Fruit fly (Drosophila melanogaster) whole organism, embryonic: Measurements from ENCODE around the gene CG14212.

Experiments
- Atf6 ChIP-seq: fragments of 200-800 bp; sonication (Bioruptor generic); IDR thresholded peaks from 2 replicates; pipeline ENCODE4 v1.3.6; 2022; ENCODE audit warnings: missing biosample characterization, missing genetic modification characterization
- B-H2 ChIP-seq: fragments of 200-800 bp; sonication (Bioruptor generic); optimal IDR thresholded peaks from 2 replicates; lab custom pipeline; 2018; ENCODE audit warnings: missing biosample characterization, mild to moderate bottlenecking, missing genetic modification characterization
- CG10543 ChIP-seq: fragments of 200-800 bp; sonication (Bioruptor generic); optimal IDR thresholded peaks from 3 replicates; lab custom pipeline; 2017; ENCODE audit warnings: missing biosample characterization, mild to moderate bottlenecking, missing genetic modification characterization, moderate library complexity
- CG11504 ChIP-seq: fragments of 200-800 bp; sonication (Bioruptor generic); optimal IDR thresholded peaks from 3 replicates; lab custom pipeline; 2019; ENCODE audit warnings: missing biosample characterization, mild to moderate bottlenecking, missing genetic modification characterization, moderate library complexity
- CG12219 ChIP-seq: fragments of 200-800 bp; sonication (Bioruptor generic); optimal IDR thresholded peaks from 3 replicates; lab custom pipeline; 2018; ENCODE audit warnings: missing biosample characterization, mild to moderate bottlenecking, missing genetic modification characterization
- CG12769 ChIP-seq: fragments of 200-800 bp; sonication (Bioruptor generic); optimal IDR thresholded peaks from 2 replicates; lab custom pipeline; 2019; ENCODE audit warnings: missing biosample characterization, mild to moderate bottlenecking, missing genetic modification characterization, moderate library complexity
- CG13624 ChIP-seq: fragments of 200-800 bp; sonication (Bioruptor generic); optimal IDR thresholded peaks from 2 replicates; lab custom pipeline; 2016; ENCODE audit warnings: missing biosample characterization, missing genetic modification characterization
- CG14710 ChIP-seq: fragments of 200-800 bp; sonication (Bioruptor generic); optimal IDR thresholded peaks from 3 replicates; lab custom pipeline; 2019; ENCODE audit warnings: missing biosample characterization, mild to moderate bottlenecking, missing genetic modification characterization, moderate library complexity
- CG14860 ChIP-seq: fragments of 200-800 bp; sonication (Bioruptor generic); IDR thresholded peaks from 3 replicates; pipeline ENCODE4 v1.3.6; 2022; ENCODE audit warnings: missing biosample characterization, missing genetic modification characterization; ENCODE audit not compliant: partially characterized antibody
- CG3163 ChIP-seq: fragments of 200-800 bp; sonication (Bioruptor generic); optimal IDR thresholded peaks from 3 replicates; lab custom pipeline; 2016; ENCODE audit warnings: missing biosample characterization, missing genetic modification characterization
- CG32772 ChIP-seq: fragments of 200-800 bp; sonication (Bioruptor generic); IDR thresholded peaks from 2 replicates; pipeline ENCODE4 v1.3.6; 2022; ENCODE audit warnings: missing biosample characterization, missing genetic modification characterization
- CG4404 ChIP-seq: fragments of 200-800 bp; sonication (Bioruptor generic); IDR thresholded peaks from 2 replicates; pipeline ENCODE4 v1.3.6; 2022; ENCODE audit warnings: missing biosample characterization, missing genetic modification characterization
- CG4707 ChIP-seq: fragments of 200-800 bp; sonication (Bioruptor generic); optimal IDR thresholded peaks from 2 replicates; lab custom pipeline; 2018; ENCODE audit warnings: missing biosample characterization, mild to moderate bottlenecking, missing genetic modification characterization, moderate library complexity
- CG6272 ChIP-seq: fragments of 200-800 bp; sonication (Bioruptor generic); IDR thresholded peaks from 2 replicates; pipeline ENCODE4 v1.3.6; 2022; ENCODE audit warnings: missing biosample characterization, missing genetic modification characterization
- CG6654 ChIP-seq: fragments of 200-800 bp; sonication (Bioruptor generic); optimal IDR thresholded peaks from 2 replicates; lab custom pipeline; 2017; ENCODE audit warnings: missing biosample characterization, mild to moderate bottlenecking, missing genetic modification characterization
- CG6683 ChIP-seq: fragments of 200-800 bp; sonication (Bioruptor generic); optimal IDR thresholded peaks from 2 replicates; lab custom pipeline; 2017; ENCODE audit warnings: missing biosample characterization, mild to moderate bottlenecking, missing genetic modification characterization, missing genetic modification reagents
- CG6854 ChIP-seq: fragments of 200-800 bp; sonication (Bioruptor generic); optimal IDR thresholded peaks from 3 replicates; lab custom pipeline; 2017; ENCODE audit warnings: missing biosample characterization, mild to moderate bottlenecking, missing genetic modification characterization
- CG7839 ChIP-seq: fragments of 200-800 bp; sonication (Bioruptor generic); optimal IDR thresholded peaks from 3 replicates; lab custom pipeline; 2018; ENCODE audit warnings: missing biosample characterization, mild to moderate bottlenecking, missing genetic modification characterization, moderate library complexity
- CG7963 ChIP-seq: fragments of 200-800 bp; sonication (Bioruptor generic); IDR thresholded peaks from 3 replicates; pipeline ENCODE4 v1.3.6; 2022; ENCODE audit warnings: missing biosample characterization, missing genetic modification characterization; ENCODE audit not compliant: partially characterized antibody
- Dek ChIP-seq: fragments of 200-800 bp; sonication (Bioruptor generic); optimal IDR thresholded peaks from 3 replicates; lab custom pipeline; 2019; ENCODE audit warnings: missing biosample characterization, mild to moderate bottlenecking, missing genetic modification characterization, moderate library complexity
- Doc3 ChIP-seq: fragments of 200-800 bp; sonication (Bioruptor generic); IDR thresholded peaks from 3 replicates; pipeline ENCODE4 v1.3.6; 2022; ENCODE audit warnings: missing biosample characterization, missing genetic modification characterization; ENCODE audit not compliant: partially characterized antibody
- Ets65A ChIP-seq: fragments of 200-800 bp; sonication (Bioruptor generic); peaks from one replicate; lab custom pipeline; 2016; ENCODE audit warnings: missing biosample characterization, missing genetic modification characterization
- HmgZ ChIP-seq: fragments of 200-800 bp; sonication (Bioruptor generic); optimal IDR thresholded peaks from 2 replicates; lab custom pipeline; 2018; ENCODE audit warnings: missing biosample characterization, mild to moderate bottlenecking, missing genetic modification characterization
- Jarid2 ChIP-seq: fragments of 200-800 bp; sonication (Bioruptor generic); optimal IDR thresholded peaks from 3 replicates; lab custom pipeline; 2017; ENCODE audit warnings: mild to moderate bottlenecking, missing biosample characterization, missing genetic modification reagents, missing genetic modification characterization
- Lim3 ChIP-seq: fragments of 200-800 bp; sonication (Bioruptor generic); IDR thresholded peaks from 2 replicates; pipeline ENCODE4 v1.3.6; 2022; ENCODE audit warnings: missing biosample characterization, missing genetic modification characterization
- MESR4 ChIP-seq: fragments of 200-800 bp; sonication (Bioruptor generic); optimal IDR thresholded peaks from 2 replicates; lab custom pipeline; 2018; ENCODE audit warnings: missing biosample characterization, mild to moderate bottlenecking, missing genetic modification characterization, moderate library complexity
- Meics ChIP-seq: fragments of 200-800 bp; sonication (Bioruptor generic); optimal IDR thresholded peaks from 2 replicates; lab custom pipeline; 2017; ENCODE audit warnings: missing biosample characterization, mild to moderate bottlenecking, missing genetic modification characterization
- Myb ChIP-seq: fragments of 200-800 bp; sonication (Bioruptor generic); optimal IDR thresholded peaks from 2 replicates; lab custom pipeline; 2016; ENCODE audit warnings: missing biosample characterization, missing genetic modification characterization
- Nf-YC ChIP-seq: fragments of 200-800 bp; optimal IDR thresholded peaks from 3 replicates; lab custom pipeline; 2019; ENCODE audit warnings: missing biosample characterization, mild to moderate bottlenecking, missing genetic modification characterization, moderate library complexity
- NfI ChIP-seq: fragments of 200-800 bp; sonication (Bioruptor generic); optimal IDR thresholded peaks from 3 replicates; lab custom pipeline; 2018; ENCODE audit warnings: missing biosample characterization, mild to moderate bottlenecking, missing genetic modification characterization, moderate library complexity
- abd-A ChIP-seq: fragments of 200-800 bp; sonication (Bioruptor generic); optimal IDR thresholded peaks from 3 replicates; lab custom pipeline; 2019; ENCODE audit warnings: missing biosample characterization, mild to moderate bottlenecking, missing genetic modification characterization, moderate library complexity
- bbx ChIP-seq: fragments of 200-800 bp; sonication (Bioruptor generic); IDR thresholded peaks from 2 replicates; pipeline ENCODE4 v1.3.6; 2022; ENCODE audit warnings: missing biosample characterization, missing genetic modification characterization; ENCODE audit not compliant: partially characterized antibody
- chm ChIP-seq: fragments of 200-800 bp; sonication (Bioruptor generic); IDR thresholded peaks from 2 replicates; pipeline ENCODE4 v1.3.6; 2022; ENCODE audit warnings: missing biosample characterization, missing genetic modification characterization
- dpn ChIP-seq, 2 experiments: fragments of 200-800 bp; sonication (Bioruptor generic); optimal IDR thresholded peaks; 3 replicates each; lab custom pipeline; 2016; ENCODE audit warnings: missing biosample characterization in 2 of 2, missing genetic modification characterization in 2 of 2
- fd102C ChIP-seq: fragments of 200-800 bp; sonication (Bioruptor generic); optimal IDR thresholded peaks from 2 replicates; lab custom pipeline; 2018; ENCODE audit warnings: missing biosample characterization, mild to moderate bottlenecking, missing genetic modification characterization, moderate library complexity
- grau ChIP-seq: fragments of 200-800 bp; optimal IDR thresholded peaks from 3 replicates; lab custom pipeline; 2019; ENCODE audit warnings: missing biosample characterization, mild to moderate bottlenecking, missing genetic modification characterization, moderate library complexity
- gsb ChIP-seq: fragments of 200-800 bp; sonication (Bioruptor generic); IDR thresholded peaks from 2 replicates; pipeline ENCODE4 v1.3.6; 2022; ENCODE audit warnings: missing biosample characterization, missing genetic modification characterization
- knrl ChIP-seq: fragments of 200-800 bp; sonication (Bioruptor generic); IDR thresholded peaks from 3 replicates; pipeline ENCODE4 v1.3.6; 2022; ENCODE audit warnings: missing biosample characterization, missing genetic modification characterization; ENCODE audit not compliant: partially characterized antibody
- lbe ChIP-seq: fragments of 200-800 bp; sonication (Bioruptor generic); optimal IDR thresholded peaks from 2 replicates; lab custom pipeline; 2016; ENCODE audit warnings: missing biosample characterization, mild to moderate bottlenecking, missing genetic modification characterization
- mirr ChIP-seq: fragments of 200-800 bp; sonication (Bioruptor generic); optimal IDR thresholded peaks from 3 replicates; lab custom pipeline; 2018; ENCODE audit warnings: missing biosample characterization, mild to moderate bottlenecking, missing genetic modification characterization
- pan ChIP-seq, 4 experiments: fragments of >200 bp in 3 of 4; fragments of 200-800 bp in 1 of 4; sonication (Bioruptor generic) in 1 of 4; optimal IDR thresholded peaks in 3 of 4; IDR thresholded peaks in 1 of 4; 2 replicates each; pipeline versions ENCODE4 v1.3.6 to Lab custom; 2017 to 2022; ENCODE audit warnings: missing biosample characterization in 2 of 4, missing genetic modification characterization in 2 of 4, mixed read lengths in 1 of 4
- pros ChIP-seq: fragments of 200-800 bp; sonication (Bioruptor generic); optimal IDR thresholded peaks from 3 replicates; lab custom pipeline; 2019; ENCODE audit warnings: missing biosample characterization, mild to moderate bottlenecking, missing genetic modification characterization, moderate library complexity
- schlank ChIP-seq: fragments of 200-800 bp; sonication (Bioruptor generic); optimal IDR thresholded peaks from 2 replicates; lab custom pipeline; 2018; ENCODE audit warnings: missing biosample characterization, mild to moderate bottlenecking, missing genetic modification characterization
- scrt ChIP-seq: fragments of 200-800 bp; sonication (Bioruptor generic); optimal IDR thresholded peaks from 2 replicates; lab custom pipeline; 2018; ENCODE audit warnings: missing biosample characterization, mild to moderate bottlenecking, missing genetic modification characterization, moderate library complexity
- slbo ChIP-seq: fragments of 200-800 bp; sonication (Bioruptor generic); IDR thresholded peaks from 2 replicates; pipeline ENCODE4 v1.3.6; 2022; ENCODE audit warnings: missing biosample characterization, missing genetic modification characterization
- sr ChIP-seq: fragments of 200-800 bp; sonication (Bioruptor generic); IDR thresholded peaks from 3 replicates; pipeline ENCODE4 v1.3.6; 2022; ENCODE audit warnings: missing biosample characterization, missing genetic modification characterization
- trem ChIP-seq: fragments of 200-800 bp; optimal IDR thresholded peaks from 3 replicates; lab custom pipeline; 2019; ENCODE audit warnings: missing biosample characterization, mild to moderate bottlenecking, missing genetic modification characterization, moderate library complexity
- unc-4 ChIP-seq: fragments of 200-800 bp; sonication (Bioruptor generic); IDR thresholded peaks from 2 replicates; pipeline ENCODE4 v1.3.6; 2022; ENCODE audit warnings: missing biosample characterization, missing genetic modification characterization; ENCODE audit not compliant: partially characterized antibody

CG14212 gene

DNA sequence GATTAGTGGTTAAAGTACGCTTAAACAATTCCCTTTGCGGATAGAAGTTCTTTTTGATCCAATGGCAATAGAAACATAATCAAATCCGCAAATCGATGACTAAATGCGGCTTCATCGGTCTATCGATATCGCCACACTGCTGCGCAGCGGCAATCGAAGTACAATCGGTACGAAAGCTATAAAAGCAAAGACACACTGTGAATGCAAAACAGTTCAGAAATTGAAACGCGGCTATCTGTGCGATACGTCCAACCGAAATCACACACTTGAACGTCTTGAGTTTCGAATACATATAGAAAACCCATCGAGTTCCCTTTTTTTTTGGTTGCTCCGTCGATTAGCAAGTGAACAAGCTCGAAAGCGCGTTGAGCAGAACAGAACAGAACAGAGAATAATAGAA lies 20.5 kb upstream of the CG14212 start, which contains the start of gene CG14207 (continued):
- TF ChIP-seq NfI (GFP tag; lab: Kevin White, UChicago): peak; percentile 12
- peak; percentile 42 for TF ChIP-seq lbe
- no peak for TF ChIP-seq CG6272
- no peak for TF ChIP-seq fd102C (GFP tag; lab: Kevin White, UChicago)
- TF ChIP-seq grau (tag; lab: Kevin White, UChicago): peak; percentile 25
- peak; percentile 14 for TF ChIP-seq Dek (tag; lab: Kevin White, UChicago)
- TF ChIP-seq CG14710: peak; percentile 11
- TF ChIP-seq MESR4 (GFP tag; lab: Kevin White, UChicago): peak; percentile 22
- TF ChIP-seq abd-A (tag; lab: Kevin White, UChicago): peak; percentile 39
- TF ChIP-seq slbo (GFP tag; lab: Robert Waterston, UW): peak; percentile 41; the same call in 1 of the 2 replicates
- peak; percentile 47; the same call in 1 of the 3 replicates for TF ChIP-seq knrl (GFP tag; lab: Robert Waterston, UW)
- peak; percentile 7 for TF ChIP-seq CG7839
- 0 out of 2 replicates have a peak, but pooled peaks have one; percentile 8 for TF ChIP-seq gsb (GFP tag; lab: Robert Waterston, UW)
- peak; percentile 56 for TF ChIP-seq CG13624 (GFP tag; lab: Kevin White, UChicago)
- peak; percentile 61; the same call in 1 of the 2 replicates for TF ChIP-seq chm
- peak; percentile 37 for TF ChIP-seq scrt (GFP tag; lab: Kevin White, UChicago)
- peak; percentile 68 for TF ChIP-seq CG14860 (GFP tag; lab: Robert Waterston, UW)
- no peak for TF ChIP-seq CG6654
- TF ChIP-seq CG6683 (GFP tag; lab: Kevin White, UChicago): no peak
- peak; percentile 29 for TF ChIP-seq trem (tag; lab: Kevin White, UChicago)
- TF ChIP-seq CG12769: no peak
- TF ChIP-seq Meics: peak; percentile 8
- TF ChIP-seq bbx (GFP tag; lab: Robert Waterston, UW): peak; percentile 80
- peak; percentile 61; the same call in 2 of the 3 replicates for TF ChIP-seq Doc3 (GFP tag; lab: Robert Waterston, UW)
- no peak for TF ChIP-seq CG4404
- peak; percentile 32 for TF ChIP-seq Atf6 (GFP tag; lab: Robert Waterston, UW)
- TF ChIP-seq CG12219 (GFP tag; lab: Kevin White, UChicago): no peak
- TF ChIP-seq CG4707 (GFP tag; lab: Kevin White, UChicago): no peak
- peak; percentile 40 for TF ChIP-seq CG10543
- TF ChIP-seq CG7963 (GFP tag; lab: Robert Waterston, UW): peak; percentile 87
- peak in 1 of 2 experiments; percentile 18 for TF ChIP-seq dpn (GFP tag; optimal IDR thresholded peaks at IDR 0.05; lab: Kevin White, UChicago)
- TF ChIP-seq mirr (GFP tag; lab: Kevin White, UChicago): peak; percentile 8
- peak; percentile 67 for TF ChIP-seq unc-4
- peak; percentile 28 for TF ChIP-seq pros (GFP tag; lab: Kevin White, UChicago)
- TF ChIP-seq CG3163 (GFP tag; lab: Kevin White, UChicago): peak; percentile 19
- TF ChIP-seq Lim3 (GFP tag; lab: Robert Waterston, UW): no peak
- TF ChIP-seq CG32772 (GFP tag; lab: Robert Waterston, UW): no peak
- peak; percentile 10 for TF ChIP-seq Nf-YC
- TF ChIP-seq Ets65A: no peak
- peak; percentile 47 for TF ChIP-seq B-H2 (GFP tag; lab: Kevin White, UChicago)
- peak; percentile 62 for TF ChIP-seq HmgZ (tag; lab: Kevin White, UChicago)
- peak; percentile 10 for TF ChIP-seq schlank
- peak; percentile 77 for TF ChIP-seq Jarid2
- peak; percentile 28 for TF ChIP-seq Myb (GFP tag; lab: Kevin White, UChicago)
- peak; percentile 39 for TF ChIP-seq CG6854 (GFP tag; lab: Kevin White, UChicago)
- 0 out of 3 replicates have a peak, but pooled peaks have one; percentile 12 for TF ChIP-seq sr (GFP tag; lab: Robert Waterston, UW)
- no peak for TF ChIP-seq pan (optimal IDR thresholded peaks at IDR 0.05; lab: Kevin White, UChicago)
- TF ChIP-seq pan (GFP tag; optimal IDR thresholded peaks at IDR 0.05 in 1 of 2, IDR thresholded peaks at IDR 0.05 in 1 of 2): peak in 1 of 2 experiments; percentile 30
- TF ChIP-seq CG11504 (tag; lab: Kevin White, UChicago): peak; percentile 31
